Worm (Caenorhabditis elegans) whole organism, L2 larva: ENCODE measurements around the gene C18D11.9.
"Not testable (repeated sequence)": the region's sequence is repeated elsewhere in the genome, so short reads cannot be mapped to it uniquely, and the experiment has no call there.

Experiments
- C34F6.9 ChIP-seq: fragments of 150-350 bp; optimal IDR thresholded peaks from 2 replicates; lab custom pipeline; 2014; ENCODE audit warnings: missing biosample characterization, missing genetic modification characterization
- R02D3.7 ChIP-seq: fragments of 150-350 bp; optimal IDR thresholded peaks from 2 replicates; lab custom pipeline; 2014; ENCODE audit warnings: missing biosample characterization, missing genetic modification characterization
- Y55F3AM.14 ChIP-seq: fragments of 200-800 bp; sonication (Bioruptor generic); optimal IDR thresholded peaks from 2 replicates; lab custom pipeline; 2018; ENCODE audit warnings: mild to moderate bottlenecking, missing genetic modification characterization, missing compliant biosample characterization
- alr-1 ChIP-seq: fragments of 150-350 bp; optimal IDR thresholded peaks from 2 replicates; lab custom pipeline; 2014; ENCODE audit warnings: missing biosample characterization, missing genetic modification characterization
- ama-1 ChIP-seq: fragments of 150-350 bp; optimal IDR thresholded peaks from 2 replicates; lab custom pipeline; 2018; ENCODE audit warnings: inconsistent platforms
- blmp-1 ChIP-seq: sonication (generic microtip); optimal IDR thresholded peaks from 2 replicates; lab custom pipeline; 2017; ENCODE audit warnings: missing genetic modification characterization, mild to moderate bottlenecking, missing compliant biosample characterization, antibody characterized with exemption, moderate library complexity; ENCODE audit not compliant: insufficient read depth
- dmd-4 ChIP-seq: sonication (generic microtip); optimal IDR thresholded peaks from 2 replicates; lab custom pipeline; 2017; ENCODE audit warnings: missing biosample characterization, missing genetic modification characterization
- elt-1 ChIP-seq: fragments of 150-350 bp; optimal IDR thresholded peaks from 2 replicates; lab custom pipeline; 2014; ENCODE audit warnings: missing biosample characterization, missing genetic modification characterization
- elt-3 ChIP-seq: sonication (generic microtip); optimal IDR thresholded peaks from 2 replicates; lab custom pipeline; 2017; ENCODE audit warnings: missing biosample characterization, missing genetic modification characterization
- lin-13 ChIP-seq: fragments of 150-350 bp; optimal IDR thresholded peaks from 2 replicates; lab custom pipeline; 2014; ENCODE audit warnings: missing biosample characterization, missing genetic modification reagents, missing genetic modification characterization
- lin-39 ChIP-seq: fragments of 150-350 bp; optimal IDR thresholded peaks from 2 replicates; lab custom pipeline; 2014; ENCODE audit warnings: missing biosample characterization, missing genetic modification reagents, missing genetic modification characterization
- lsy-2 ChIP-seq, 2 experiments: fragments of 150-350 bp in 1 of 2; sonication (generic microtip) in 1 of 2; optimal IDR thresholded peaks; 2 replicates each; lab custom pipeline; 2014 to 2017; ENCODE audit warnings: missing biosample characterization in 2 of 2, missing genetic modification characterization in 2 of 2
- mbf-1 ChIP-seq: sonication (generic microtip); optimal IDR thresholded peaks from 2 replicates; lab custom pipeline; 2017; ENCODE audit warnings: missing biosample characterization, missing genetic modification characterization
- mdl-1 ChIP-seq, 2 experiments: fragments of 150-350 bp in 1 of 2; sonication (generic microtip) in 1 of 2; optimal IDR thresholded peaks; 2 replicates each; lab custom pipeline; 2017; ENCODE audit warnings: missing biosample characterization in 2 of 2, missing genetic modification characterization in 2 of 2
- nhr-11 ChIP-seq: fragments of 150-350 bp; optimal IDR thresholded peaks from 2 replicates; lab custom pipeline; 2014; ENCODE audit warnings: missing biosample characterization, missing genetic modification characterization
- nhr-12 ChIP-seq: fragments of 150-350 bp; optimal IDR thresholded peaks from 2 replicates; lab custom pipeline; 2014; ENCODE audit warnings: missing biosample characterization, missing genetic modification characterization
- nhr-129 ChIP-seq: fragments of 150-350 bp; optimal IDR thresholded peaks from 2 replicates; lab custom pipeline; 2014; ENCODE audit warnings: missing biosample characterization, missing genetic modification characterization
- nhr-21 ChIP-seq: fragments of 150-350 bp; optimal IDR thresholded peaks from 2 replicates; lab custom pipeline; 2014; ENCODE audit warnings: missing biosample characterization, missing genetic modification characterization
- nhr-23 ChIP-seq: fragments of 150-350 bp; optimal IDR thresholded peaks from 2 replicates; lab custom pipeline; 2014; ENCODE audit warnings: missing biosample characterization, missing genetic modification reagents, missing genetic modification characterization
- nhr-237 ChIP-seq: fragments of 150-350 bp; optimal IDR thresholded peaks from 2 replicates; lab custom pipeline; 2014; ENCODE audit warnings: missing biosample characterization, missing genetic modification characterization
- nhr-6 ChIP-seq: fragments of 150-350 bp; optimal IDR thresholded peaks from 2 replicates; lab custom pipeline; 2014; ENCODE audit warnings: missing biosample characterization, missing genetic modification characterization
- nhr-77 ChIP-seq: fragments of 150-350 bp; optimal IDR thresholded peaks from 2 replicates; lab custom pipeline; 2014; ENCODE audit warnings: missing biosample characterization, missing genetic modification characterization
- peb-1 ChIP-seq: fragments of 150-350 bp; optimal IDR thresholded peaks from 2 replicates; lab custom pipeline; 2014; ENCODE audit warnings: missing biosample characterization, missing genetic modification characterization
- sem-4 ChIP-seq: fragments of 150-350 bp; optimal IDR thresholded peaks from 2 replicates; lab custom pipeline; 2014; ENCODE audit warnings: missing biosample characterization, missing genetic modification reagents, missing genetic modification characterization
- skn-1 ChIP-seq: sonication (generic microtip); optimal IDR thresholded peaks from 2 replicates; lab custom pipeline; 2017; ENCODE audit warnings: missing biosample characterization, missing genetic modification characterization
- sma-3 ChIP-seq: sonication (generic microtip); optimal IDR thresholded peaks from 2 replicates; lab custom pipeline; 2016; ENCODE audit warnings: missing genetic modification reagents, missing genetic modification characterization, missing compliant biosample characterization
- sma-9 ChIP-seq, 2 experiments: fragments of 150-350 bp in 1 of 2; sonication (generic microtip) in 1 of 2; optimal IDR thresholded peaks; 2 replicates each; lab custom pipeline; 2014 to 2016; ENCODE audit warnings: missing genetic modification characterization in 2 of 2, mild to moderate bottlenecking in 1 of 2, missing biosample characterization in 1 of 2, missing compliant biosample characterization in 1 of 2, missing genetic modification reagents in 1 of 2, moderate library complexity in 1 of 2
- snpc-4 ChIP-seq: fragments of 150-350 bp; optimal IDR thresholded peaks from 2 replicates; lab custom pipeline; 2014; ENCODE audit warnings: missing biosample characterization, missing genetic modification characterization
- unc-39 ChIP-seq: fragments of 150-350 bp; optimal IDR thresholded peaks from 2 replicates; lab custom pipeline; 2014; ENCODE audit warnings: missing biosample characterization, missing genetic modification characterization
- unc-62 ChIP-seq: fragments of 150-350 bp; optimal IDR thresholded peaks from 2 replicates; lab custom pipeline; 2014; ENCODE audit warnings: missing biosample characterization, missing genetic modification reagents, missing genetic modification characterization
- zag-1 ChIP-seq: fragments of 150-350 bp; optimal IDR thresholded peaks from 2 replicates; lab custom pipeline; 2014; ENCODE audit warnings: missing biosample characterization, missing genetic modification characterization
- ztf-1 ChIP-seq: fragments of 200-800 bp; sonication (Bioruptor generic); conservative IDR thresholded peaks from 2 replicates; pipeline ENCODE4 v1.3.6; 2022; ENCODE audit warnings: missing genetic modification characterization, missing compliant biosample characterization
- ztf-11 ChIP-seq: sonication (generic microtip); optimal IDR thresholded peaks from 2 replicates; lab custom pipeline; 2017; ENCODE audit warnings: missing biosample characterization, missing genetic modification characterization
- ztf-4 ChIP-seq: fragments of 150-350 bp; optimal IDR thresholded peaks from 2 replicates; lab custom pipeline; 2014; ENCODE audit warnings: missing biosample characterization, missing genetic modification characterization

C18D11.9 gene

DNA sequence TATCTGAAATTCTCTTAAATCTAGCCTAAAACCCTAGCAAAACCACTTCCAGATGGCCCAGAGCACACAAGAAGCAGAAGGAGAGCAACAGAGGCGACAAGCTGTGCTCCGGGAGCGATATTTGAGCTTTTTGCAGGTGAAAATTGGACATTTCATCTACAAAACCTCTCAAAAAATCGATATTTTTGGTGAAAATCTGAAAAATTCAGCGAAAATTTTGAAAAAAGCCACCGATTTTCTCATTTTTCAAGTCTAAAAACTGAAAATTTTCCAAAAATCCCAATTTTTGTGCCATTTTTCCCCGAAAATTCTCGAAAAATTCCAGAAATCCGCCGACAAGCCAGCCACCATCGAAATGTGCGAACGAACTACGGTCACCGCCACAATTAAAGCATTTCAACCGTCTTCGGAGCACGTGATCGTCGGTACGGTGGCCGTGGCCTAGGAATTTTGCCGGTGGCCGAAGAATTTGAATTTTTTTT, 28.7 kb upstream of the C18D11.9 start, which contains the start of gene C24H11.5:
Gene C24H11.5, plus strand, starts transcription at position 51 of the 482 bp plus-strand sequence.
- TF ChIP-seq ama-1 (lab: Kevin White, UChicago), result no peak
- no peak for TF ChIP-seq sem-4 (tag; lab: Kevin White, UChicago)
- TF ChIP-seq elt-1 (tag; lab: Kevin White, UChicago), result no peak
- TF ChIP-seq elt-3 (tag; lab: Kevin White, UChicago), result no peak
- TF ChIP-seq nhr-6, result no peak
- no peak for TF ChIP-seq C34F6.9
- no peak for TF ChIP-seq peb-1
- no peak for TF ChIP-seq sma-9 (GFP tag; optimal IDR thresholded peaks at IDR 0.05; lab: Kevin White, UChicago)
- TF ChIP-seq sma-9 (tag; optimal IDR thresholded peaks at IDR 0.05; lab: Kevin White, UChicago), result no peak
- no peak for TF ChIP-seq skn-1 (tag; lab: Kevin White, UChicago)
- TF ChIP-seq sma-3 (GFP tag; lab: Kevin White, UChicago), result no peak
- no peak for TF ChIP-seq nhr-21 (tag; lab: Kevin White, UChicago)
- TF ChIP-seq unc-62 (GFP tag; lab: Kevin White, UChicago), result no peak
- no peak for TF ChIP-seq snpc-4 (tag; lab: Kevin White, UChicago)
- TF ChIP-seq nhr-12, result no peak
- no peak for TF ChIP-seq lin-39 (tag; lab: Kevin White, UChicago)
- no peak for TF ChIP-seq ztf-11 (tag; lab: Kevin White, UChicago)

DNA sequence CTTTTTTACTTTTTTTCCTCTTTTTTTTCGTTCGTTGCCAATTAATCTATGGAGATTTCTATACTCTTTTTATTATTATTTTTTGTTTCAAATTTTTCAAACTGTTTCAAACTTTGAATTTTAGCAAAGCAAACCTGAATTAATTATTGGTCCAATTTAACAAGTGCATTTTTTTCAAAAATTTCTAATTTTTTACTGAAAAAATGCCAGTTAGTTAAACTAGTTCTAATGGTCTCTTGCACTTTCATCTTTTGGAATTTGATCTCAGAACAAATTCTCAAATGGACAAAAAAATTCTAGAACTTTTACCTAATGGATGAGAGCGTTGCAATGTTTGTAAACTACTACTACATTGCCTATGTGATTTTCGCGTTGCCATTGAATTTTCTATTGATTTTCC, 27.1 kb upstream of the C18D11.9 start, which contains the start of gene srd-74:
Gene srd-74, plus strand, starts transcription at position 301 of the 400 bp plus-strand sequence.
- TF ChIP-seq nhr-129 (tag; lab: Kevin White, UChicago) (no peak), nhr-21 (tag; lab: Kevin White, UChicago) (no peak), mbf-1 (tag; lab: Kevin White, UChicago) (no peak), skn-1 (tag; lab: Kevin White, UChicago) (no peak), unc-62 (GFP tag; lab: Kevin White, UChicago) (no peak), R02D3.7 (tag; lab: Kevin White, UChicago) (no peak), snpc-4 (tag; lab: Kevin White, UChicago) (no peak), ztf-4 (tag; lab: Kevin White, UChicago) (no peak), elt-3 (tag; lab: Kevin White, UChicago) (no peak), dmd-4 (tag; lab: Kevin White, UChicago) (no peak), sem-4 (tag; lab: Kevin White, UChicago) (no peak)
- TF ChIP-seq, all 48 proteins: peak for 0

DNA sequence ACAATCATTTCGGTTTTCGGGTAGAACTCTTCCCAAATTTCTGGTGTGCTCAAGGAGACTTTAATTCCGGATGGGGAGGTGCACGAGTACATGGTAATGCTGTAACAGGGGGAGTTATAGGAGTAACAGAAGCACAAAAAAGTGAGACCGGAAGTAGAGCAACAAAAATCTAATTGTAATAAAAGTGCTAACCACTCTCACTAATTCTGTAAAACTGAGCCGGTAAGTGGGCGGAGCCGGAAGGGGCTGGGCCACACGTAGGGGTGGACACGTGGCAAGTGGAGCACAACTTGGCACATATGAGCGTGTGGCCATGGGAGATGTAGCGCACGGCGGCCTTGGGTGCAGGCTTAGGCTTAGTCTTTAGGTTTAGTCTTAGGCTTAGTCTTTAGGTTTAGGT, 23.0 kb upstream of the C18D11.9 start, which contains the start of gene tbx-38:
Gene tbx-38, minus strand, starts transcription at position 101 of the 400 bp plus-strand sequence.
- TF ChIP-seq nhr-237 (tag; lab: Kevin White, UChicago) (no peak), nhr-11 (tag; lab: Kevin White, UChicago) (no peak), blmp-1 (tag; lab: Kevin White, UChicago) (no peak), ama-1 (lab: Kevin White, UChicago) (no peak), C34F6.9 (no peak), lsy-2 (tag; optimal IDR thresholded peaks at IDR 0.05; lab: Kevin White, UChicago) (no peak), nhr-77 (no peak), zag-1 (tag; lab: Kevin White, UChicago) (no peak), lin-13 (no peak), mdl-1 (tag; optimal IDR thresholded peaks at IDR 0.05; lab: Kevin White, UChicago) (no peak), alr-1 (no peak), unc-62 (GFP tag; lab: Kevin White, UChicago) (no peak), sem-4 (tag; lab: Kevin White, UChicago) (no peak), ztf-11 (tag; lab: Kevin White, UChicago) (no peak), mbf-1 (tag; lab: Kevin White, UChicago) (no peak), nhr-129 (tag; lab: Kevin White, UChicago) (no peak), unc-39 (tag; lab: Kevin White, UChicago) (no peak)

DNA sequence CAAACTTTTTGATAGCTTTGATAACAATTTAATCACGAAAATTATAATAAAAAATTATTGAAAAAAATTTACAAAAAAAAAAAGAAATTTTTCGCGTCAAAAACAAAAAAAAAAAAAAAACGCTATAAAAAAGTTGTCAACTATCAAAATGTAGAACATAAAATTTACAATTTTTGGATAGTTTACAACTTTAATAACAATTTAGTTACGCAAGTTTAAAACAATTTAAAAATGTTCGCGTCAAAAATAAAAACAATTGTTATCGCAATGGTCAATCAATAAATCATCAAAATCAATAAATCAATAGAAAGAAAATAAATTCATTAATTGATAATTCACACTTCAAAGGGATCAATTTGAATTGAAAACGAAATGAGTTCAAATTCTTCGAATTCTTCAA, 21.5 kb upstream of the C18D11.9 start, which contains the start of gene C24H11.1:
Gene C24H11.1, plus strand, starts transcription at position 301 of the 400 bp plus-strand sequence.
- not testable (repeated sequence) for TF ChIP-seq Y55F3AM.14 (GFP tag; lab: Kevin White, UChicago); nhr-23; ztf-1
- TF ChIP-seq, all 48 proteins: peak for 0; not testable (repeated sequence) for 48
